Worm (Caenorhabditis elegans) whole organism, L1 larva: Measurements from ENCODE around the gene rab-14.

Source experiments
- C04F5.9 ChIP-seq: sonication (generic microtip); optimal IDR thresholded peaks from 2 replicates; lab custom pipeline; 2016; ENCODE audit warnings: missing genetic modification characterization, missing compliant biosample characterization
- C16A3.4 ChIP-seq: fragments of 150-350 bp; optimal IDR thresholded peaks from 2 replicates; lab custom pipeline; 2014; ENCODE audit warnings: missing biosample characterization, missing genetic modification characterization
- F16B12.6 ChIP-seq: fragments of 150-350 bp; optimal IDR thresholded peaks from 2 replicates; lab custom pipeline; 2014; ENCODE audit warnings: missing biosample characterization, missing genetic modification characterization
- alr-1 ChIP-seq: fragments of 200-800 bp; sonication (Bioruptor generic); optimal IDR thresholded peaks from 2 replicates; lab custom pipeline; 2018; ENCODE audit warnings: borderline replicate concordance, mild to moderate bottlenecking, missing genetic modification characterization, missing compliant biosample characterization
- ama-1 ChIP-seq: fragments of 150-350 bp; optimal IDR thresholded peaks from 2 replicates; lab custom pipeline; 2014
- blmp-1 ChIP-seq: fragments of 150-350 bp; optimal IDR thresholded peaks from 2 replicates; lab custom pipeline; 2014; ENCODE audit warnings: missing biosample characterization, missing genetic modification characterization
- ceh-63 ChIP-seq: fragments of 200-800 bp; sonication (Bioruptor generic); optimal IDR thresholded peaks from 2 replicates; lab custom pipeline; 2018; ENCODE audit warnings: mild to moderate bottlenecking, missing genetic modification characterization, missing compliant biosample characterization
- ceh-8 ChIP-seq: fragments of 200-800 bp; sonication (Bioruptor generic); optimal IDR thresholded peaks from 2 replicates; lab custom pipeline; 2018; ENCODE audit warnings: mild to moderate bottlenecking, missing genetic modification characterization, moderate library complexity, missing compliant biosample characterization
- ces-1 ChIP-seq: fragments of 150-350 bp; optimal IDR thresholded peaks from 2 replicates; lab custom pipeline; 2014; ENCODE audit warnings: missing biosample characterization, missing genetic modification reagents, missing genetic modification characterization
- dpl-1 ChIP-seq, 3 experiments: fragments of 150-350 bp in 2 of 3; sonication (generic microtip) in 1 of 3; optimal IDR thresholded peaks; 2 replicates each; lab custom pipeline; 2014 to 2017; ENCODE audit warnings: missing biosample characterization in 3 of 3, missing genetic modification characterization in 3 of 3, missing genetic modification reagents in 3 of 3
- efl-1 ChIP-seq, 4 experiments: fragments of 150-350 bp; optimal IDR thresholded peaks in 3 of 4; peaks in 1 of 4; 1 replicate in 1 of 4; 2 replicates in 3 of 4; lab custom pipeline; 2014; ENCODE audit warnings: missing biosample characterization in 2 of 4, missing genetic modification characterization in 2 of 4, missing genetic modification reagents in 2 of 4
- egl-27 ChIP-seq, 2 experiments: fragments of 150-350 bp in 1 of 2; sonication (generic microtip); optimal IDR thresholded peaks; 3 replicates each; lab custom pipeline; 2017 to 2018; ENCODE audit warnings: missing biosample characterization in 2 of 2, missing genetic modification characterization in 2 of 2, missing genetic modification reagents in 2 of 2
- elt-2 ChIP-seq: sonication (generic microtip); optimal IDR thresholded peaks from 2 replicates; lab custom pipeline; 2016; ENCODE audit warnings: missing genetic modification characterization, mild to moderate bottlenecking, inconsistent platforms, missing compliant biosample characterization, missing genetic modification reagents
- ets-5 ChIP-seq: fragments of 200-800 bp; sonication (Bioruptor generic); IDR thresholded peaks from 2 replicates; pipeline ENCODE4 v1.3.6; 2022; ENCODE audit warnings: missing genetic modification characterization, missing compliant biosample characterization
- fkh-10 ChIP-seq: sonication (generic microtip); optimal IDR thresholded peaks from 2 replicates; lab custom pipeline; 2017; ENCODE audit warnings: missing biosample characterization, missing genetic modification reagents, missing genetic modification characterization
- fkh-8 ChIP-seq: sonication (generic microtip); optimal IDR thresholded peaks from 2 replicates; lab custom pipeline; 2016; ENCODE audit warnings: mild to moderate bottlenecking, missing genetic modification characterization, missing compliant biosample characterization
- grh-1 ChIP-seq: fragments of 200-800 bp; sonication (Bioruptor generic); IDR thresholded peaks from 2 replicates; pipeline ENCODE4 v1.3.6; 2022; ENCODE audit warnings: missing genetic modification reagents, missing genetic modification characterization, missing compliant biosample characterization
- hlh-17 ChIP-seq: fragments of 200-800 bp; sonication (Bioruptor generic); optimal IDR thresholded peaks from 2 replicates; lab custom pipeline; 2018; ENCODE audit warnings: missing genetic modification characterization, mild to moderate bottlenecking, missing compliant biosample characterization, moderate library complexity, borderline replicate concordance
- hlh-4 ChIP-seq: sonication (generic microtip); optimal IDR thresholded peaks from 2 replicates; lab custom pipeline; 2016; ENCODE audit warnings: mild to moderate bottlenecking, missing genetic modification characterization, missing compliant biosample characterization
- hpl-2 ChIP-seq: fragments of 150-350 bp; optimal IDR thresholded peaks from 2 replicates; lab custom pipeline; 2014; ENCODE audit warnings: missing biosample characterization, missing genetic modification reagents, missing genetic modification characterization
- irx-1 ChIP-seq: sonication (generic microtip); optimal IDR thresholded peaks from 2 replicates; lab custom pipeline; 2016; ENCODE audit warnings: missing genetic modification characterization, missing compliant biosample characterization
- isw-1 ChIP-seq: fragments of 200-800 bp; sonication (Bioruptor generic); IDR thresholded peaks from 2 replicates; pipeline ENCODE4 v1.3.6; 2022; ENCODE audit warnings: missing genetic modification characterization, missing compliant biosample characterization
- lin-35 ChIP-seq, 2 experiments: fragments of 150-350 bp; optimal IDR thresholded peaks; 2 replicates each; lab custom pipeline; 2014; ENCODE audit warnings: missing biosample characterization in 2 of 2, missing genetic modification characterization in 2 of 2, missing genetic modification reagents in 2 of 2
- lsy-2 ChIP-seq, 2 experiments: fragments of 150-350 bp; optimal IDR thresholded peaks; 2 replicates each; lab custom pipeline; 2014; ENCODE audit warnings: missing biosample characterization in 2 of 2, missing genetic modification characterization in 2 of 2
- mef-2 ChIP-seq: fragments of 150-350 bp; optimal IDR thresholded peaks from 2 replicates; lab custom pipeline; 2014; ENCODE audit warnings: missing biosample characterization, missing genetic modification characterization
- nhr-19 ChIP-seq: fragments of 200-800 bp; sonication (Bioruptor generic); conservative IDR thresholded peaks from 2 replicates; pipeline ENCODE4 v1.3.6; 2022; ENCODE audit warnings: missing genetic modification characterization, missing compliant biosample characterization
- nhr-20 ChIP-seq: sonication (generic microtip); optimal IDR thresholded peaks from 2 replicates; lab custom pipeline; 2016; ENCODE audit warnings: mild to moderate bottlenecking, missing genetic modification characterization, missing compliant biosample characterization
- nhr-28 ChIP-seq: fragments of 150-350 bp; optimal IDR thresholded peaks from 2 replicates; lab custom pipeline; 2014; ENCODE audit warnings: missing biosample characterization, missing genetic modification characterization
- nhr-47 ChIP-seq: sonication (generic microtip); optimal IDR thresholded peaks from 2 replicates; lab custom pipeline; 2016; ENCODE audit warnings: mild to moderate bottlenecking, missing genetic modification characterization, moderate library complexity, missing compliant biosample characterization
- nhr-76 ChIP-seq: sonication (generic microtip); optimal IDR thresholded peaks from 2 replicates; lab custom pipeline; 2017; ENCODE audit warnings: missing biosample characterization, missing genetic modification characterization
- nhr-84 ChIP-seq: sonication (generic microtip); optimal IDR thresholded peaks from 2 replicates; lab custom pipeline; 2017; ENCODE audit warnings: missing biosample characterization, missing genetic modification characterization
- nhr-85 ChIP-seq: sonication (generic microtip); peaks from one replicate; lab custom pipeline; 2016; ENCODE audit warnings: missing genetic modification characterization, inconsistent platforms, missing compliant biosample characterization
- nhr-90 ChIP-seq: sonication (generic microtip); optimal IDR thresholded peaks from 2 replicates; lab custom pipeline; 2016; ENCODE audit warnings: mild to moderate bottlenecking, missing genetic modification characterization, missing compliant biosample characterization; ENCODE audit not compliant: poor library complexity
- pax-3 ChIP-seq: fragments of 200-800 bp; sonication (Bioruptor generic); optimal IDR thresholded peaks from 2 replicates; lab custom pipeline; 2018; ENCODE audit warnings: mild to moderate bottlenecking, missing genetic modification characterization, moderate library complexity, missing compliant biosample characterization
- pqm-1 ChIP-seq: sonication (generic microtip); optimal IDR thresholded peaks from 3 replicates; lab custom pipeline; 2017; ENCODE audit warnings: missing biosample characterization, missing genetic modification characterization
- skn-1 ChIP-seq: fragments of 150-350 bp; optimal IDR thresholded peaks from 2 replicates; lab custom pipeline; 2014; ENCODE audit warnings: missing biosample characterization, missing genetic modification characterization
- snpc-4 ChIP-seq: fragments of 150-350 bp; optimal IDR thresholded peaks from 2 replicates; lab custom pipeline; 2014; ENCODE audit warnings: missing biosample characterization, missing genetic modification characterization
- sup-37 ChIP-seq: fragments of 200-800 bp; sonication (Bioruptor generic); optimal IDR thresholded peaks from 2 replicates; lab custom pipeline; 2018; ENCODE audit warnings: mild to moderate bottlenecking, missing genetic modification characterization, missing compliant biosample characterization
- tlp-1 ChIP-seq: fragments of 150-350 bp; optimal IDR thresholded peaks from 2 replicates; lab custom pipeline; 2014; ENCODE audit warnings: missing biosample characterization, missing genetic modification characterization
- unc-130 ChIP-seq: fragments of 150-350 bp; optimal IDR thresholded peaks from 2 replicates; lab custom pipeline; 2017; ENCODE audit warnings: missing biosample characterization, missing genetic modification characterization, inconsistent platforms
- xbp-1 ChIP-seq: sonication (generic microtip); optimal IDR thresholded peaks from 2 replicates; lab custom pipeline; 2016; ENCODE audit warnings: missing genetic modification characterization, missing compliant biosample characterization
- zag-1 ChIP-seq: fragments of 150-350 bp; optimal IDR thresholded peaks from 2 replicates; lab custom pipeline; 2014; ENCODE audit warnings: missing biosample characterization, missing genetic modification characterization
- ztf-11 ChIP-seq, 2 experiments: sonication (generic microtip); optimal IDR thresholded peaks; 2 replicates each; lab custom pipeline; 2016 to 2017; ENCODE audit warnings: missing genetic modification characterization in 2 of 2, missing biosample characterization in 1 of 2, missing compliant biosample characterization in 1 of 2
- ztf-4 ChIP-seq: fragments of 150-350 bp; optimal IDR thresholded peaks from 2 replicates; lab custom pipeline; 2014; ENCODE audit warnings: missing biosample characterization, missing genetic modification characterization

rab-14 gene

DNA sequence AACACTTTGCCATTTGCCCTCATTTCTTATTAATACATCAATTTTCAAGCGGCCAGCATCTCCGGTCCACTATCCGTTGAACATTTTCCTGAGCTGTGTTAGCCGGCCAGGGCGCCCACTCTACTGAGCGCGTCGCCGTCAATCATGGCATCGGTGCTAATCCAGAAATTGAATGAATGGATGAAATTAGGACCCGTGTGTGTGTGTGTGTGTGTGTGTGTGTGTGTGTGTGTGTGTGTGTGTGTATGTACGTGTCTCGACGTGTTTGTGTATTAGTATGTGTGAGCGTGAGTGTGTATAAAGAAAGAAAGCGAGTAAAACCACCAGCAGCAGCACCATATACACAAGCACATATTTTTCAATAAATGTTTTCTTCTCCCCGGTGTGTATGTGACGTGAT is 46.8 kb upstream of the rab-14 start (continued):
- no peak for TF ChIP-seq tlp-1
- no peak for TF ChIP-seq nhr-90 (tag; lab: Kevin White, UChicago)
- TF ChIP-seq snpc-4 (tag; lab: Kevin White, UChicago): no peak
- no peak for TF ChIP-seq fkh-10 (GFP tag; lab: Kevin White, UChicago)
- TF ChIP-seq C16A3.4 (tag; lab: Kevin White, UChicago): no peak
- TF ChIP-seq nhr-47 (tag; lab: Kevin White, UChicago): no peak
- no peak for TF ChIP-seq lin-35 (GFP tag; optimal IDR thresholded peaks at IDR 0.05; lab: Kevin White, UChicago)
- TF ChIP-seq irx-1 (tag; lab: Kevin White, UChicago): no peak
- TF ChIP-seq grh-1 (GFP tag; lab: Robert Waterston, UW): no peak
- no peak for TF ChIP-seq sup-37 (GFP tag; lab: Kevin White, UChicago)
- TF ChIP-seq lsy-2 (tag; optimal IDR thresholded peaks at IDR 0.05; lab: Kevin White, UChicago): peak in 1 of 2 experiments; percentile 3
- no peak for TF ChIP-seq ceh-63 (GFP tag; lab: Kevin White, UChicago)
- no peak for TF ChIP-seq ztf-11 (tag; optimal IDR thresholded peaks at IDR 0.05; lab: Kevin White, UChicago)
- peak; percentile 47 for TF ChIP-seq fkh-8 (tag; lab: Kevin White, UChicago)
- peak; percentile 43 for TF ChIP-seq nhr-85 (tag; lab: Kevin White, UChicago)
- TF ChIP-seq pqm-1 (tag; lab: Kevin White, UChicago): no peak
- TF ChIP-seq nhr-20 (tag; lab: Kevin White, UChicago): no peak
- no peak for TF ChIP-seq zag-1 (tag; lab: Kevin White, UChicago)
- TF ChIP-seq hlh-17 (GFP tag; lab: Kevin White, UChicago): no peak
- TF ChIP-seq hlh-4: no peak
- no peak for TF ChIP-seq xbp-1 (tag; lab: Kevin White, UChicago)
- no peak for TF ChIP-seq pax-3 (tag; lab: Kevin White, UChicago)
- TF ChIP-seq C04F5.9 (tag; lab: Kevin White, UChicago): no peak
- no peak for TF ChIP-seq unc-130 (tag; lab: Kevin White, UChicago)
- no peak for TF ChIP-seq blmp-1 (tag; lab: Kevin White, UChicago)
- no peak for TF ChIP-seq hpl-2
- no peak for TF ChIP-seq ztf-4 (tag; lab: Kevin White, UChicago)
- no peak for TF ChIP-seq alr-1 (tag; lab: Kevin White, UChicago)
- no peak for TF ChIP-seq efl-1 (optimal IDR thresholded peaks at IDR 0.05; lab: Kevin White, UChicago)
- TF ChIP-seq efl-1 (GFP tag; optimal IDR thresholded peaks at IDR 0.05 in 1 of 2; lab: Kevin White, UChicago): no peak
- TF ChIP-seq skn-1: no peak
- no peak for TF ChIP-seq nhr-84
- no peak for TF ChIP-seq ces-1 (GFP tag; lab: Kevin White, UChicago)
- no peak for TF ChIP-seq nhr-19 (GFP tag; lab: Robert Waterston, UW)
- no peak for TF ChIP-seq ama-1 (lab: Kevin White, UChicago)
- no peak for TF ChIP-seq ets-5 (GFP tag; lab: Robert Waterston, UW)
- no peak for TF ChIP-seq elt-2 (tag; lab: Kevin White, UChicago)
- no peak for TF ChIP-seq isw-1 (GFP tag; lab: Robert Waterston, UW)
- no peak for TF ChIP-seq egl-27 (tag; optimal IDR thresholded peaks at IDR 0.05; lab: Kevin White, UChicago)
- TF ChIP-seq mef-2 (tag; lab: Kevin White, UChicago): no peak
- TF ChIP-seq nhr-28 (tag; lab: Kevin White, UChicago): no peak
- TF ChIP-seq dpl-1 (GFP tag; optimal IDR thresholded peaks at IDR 0.05; lab: Kevin White, UChicago): no peak
- TF ChIP-seq ceh-8 (GFP tag; lab: Kevin White, UChicago): peak; percentile 71
- TF ChIP-seq F16B12.6 (tag; lab: Kevin White, UChicago): no peak
- no peak for TF ChIP-seq nhr-76
